Fruit fly (Drosophila melanogaster) whole organism, embryonic: ENCODE results near the gene bor.
A peak's percentile ranks its signal among the peaks of the same experiment; 100 is the strongest.

Source experiments
- Asciz ChIP-seq: fragments of 200-800 bp; sonication (Bioruptor generic); optimal IDR thresholded peaks from 2 replicates; lab custom pipeline; 2017; ENCODE audit warnings: missing biosample characterization, mild to moderate bottlenecking, missing genetic modification characterization, missing genetic modification reagents
- B-H2 ChIP-seq: fragments of 200-800 bp; sonication (Bioruptor generic); optimal IDR thresholded peaks from 2 replicates; lab custom pipeline; 2018; ENCODE audit warnings: missing biosample characterization, mild to moderate bottlenecking, missing genetic modification characterization
- Bgb ChIP-seq: fragments of 200-800 bp; sonication (Bioruptor generic); IDR thresholded peaks from 2 replicates; pipeline ENCODE4 v1.3.6; 2022; ENCODE audit warnings: missing biosample characterization, missing genetic modification characterization; ENCODE audit not compliant: partially characterized antibody
- BtbVII ChIP-seq: fragments of 200-800 bp; sonication (Bioruptor generic); optimal IDR thresholded peaks from 3 replicates; lab custom pipeline; 2017; ENCODE audit warnings: missing biosample characterization, mild to moderate bottlenecking, missing genetic modification characterization
- CG10543 ChIP-seq: fragments of 200-800 bp; sonication (Bioruptor generic); optimal IDR thresholded peaks from 3 replicates; lab custom pipeline; 2017; ENCODE audit warnings: missing biosample characterization, mild to moderate bottlenecking, missing genetic modification characterization, moderate library complexity
- CG1233 ChIP-seq: fragments of 200-800 bp; sonication (Bioruptor generic); optimal IDR thresholded peaks from 4 replicates; lab custom pipeline; 2018; ENCODE audit warnings: missing biosample characterization, mild to moderate bottlenecking, missing genetic modification characterization
- CG13287 ChIP-seq: fragments of 200-800 bp; sonication (Bioruptor generic); IDR thresholded peaks from 2 replicates; pipeline ENCODE4 v1.3.6; 2022; ENCODE audit warnings: missing biosample characterization, missing genetic modification characterization; ENCODE audit not compliant: partially characterized antibody
- CG14014 ChIP-seq: fragments of 200-800 bp; sonication (Bioruptor generic); IDR thresholded peaks from 2 replicates; pipeline ENCODE4 v1.3.6; 2022; ENCODE audit warnings: missing biosample characterization, missing genetic modification characterization
- CG2120 ChIP-seq: fragments of 200-800 bp; sonication (Bioruptor generic); optimal IDR thresholded peaks from 3 replicates; lab custom pipeline; 2016; ENCODE audit warnings: missing biosample characterization, missing genetic modification characterization
- CG2875 ChIP-seq: fragments of 200-800 bp; sonication (Bioruptor generic); optimal IDR thresholded peaks from 2 replicates; lab custom pipeline; 2017; ENCODE audit warnings: missing biosample characterization, mild to moderate bottlenecking, missing genetic modification characterization, missing genetic modification reagents
- CG30403 ChIP-seq: fragments of 200-800 bp; sonication (Bioruptor generic); optimal IDR thresholded peaks from 3 replicates; lab custom pipeline; 2016; ENCODE audit warnings: missing biosample characterization, missing genetic modification characterization
- CG3065 ChIP-seq: fragments of 200-800 bp; sonication (Bioruptor generic); optimal IDR thresholded peaks from 2 replicates; lab custom pipeline; 2016; ENCODE audit warnings: missing biosample characterization, missing genetic modification characterization
- CG31224 ChIP-seq: fragments of 200-800 bp; sonication (Bioruptor generic); IDR thresholded peaks from 2 replicates; pipeline ENCODE4 v1.3.6; 2022; ENCODE audit warnings: missing biosample characterization, missing genetic modification characterization
- CG3163 ChIP-seq: fragments of 200-800 bp; sonication (Bioruptor generic); optimal IDR thresholded peaks from 3 replicates; lab custom pipeline; 2016; ENCODE audit warnings: missing biosample characterization, missing genetic modification characterization
- CG34224 ChIP-seq: fragments of 200-800 bp; sonication (Bioruptor generic); IDR thresholded peaks from 3 replicates; pipeline ENCODE4 v1.3.6; 2022; ENCODE audit warnings: missing biosample characterization, missing genetic modification characterization; ENCODE audit not compliant: partially characterized antibody
- CG7357 ChIP-seq: fragments of 200-800 bp; sonication (Bioruptor generic); IDR thresholded peaks from 3 replicates; pipeline ENCODE4 v1.3.6; 2022; ENCODE audit warnings: missing biosample characterization, missing genetic modification characterization
- CG7556 ChIP-seq: fragments of 200-800 bp; sonication (Bioruptor generic); optimal IDR thresholded peaks from 2 replicates; lab custom pipeline; 2017; ENCODE audit warnings: missing biosample characterization, mild to moderate bottlenecking, missing genetic modification characterization
- CG9797 ChIP-seq: fragments of 200-800 bp; sonication (Bioruptor generic); optimal IDR thresholded peaks from 3 replicates; lab custom pipeline; 2018; ENCODE audit warnings: missing biosample characterization, mild to moderate bottlenecking, missing genetic modification characterization
- CTCF ChIP-seq: fragments of 200-800 bp; sonication (Bioruptor generic); optimal IDR thresholded peaks from 2 replicates; lab custom pipeline; 2017; ENCODE audit warnings: missing biosample characterization, mild to moderate bottlenecking, missing genetic modification characterization, moderate library complexity
- D19B ChIP-seq: fragments of 200-800 bp; sonication (Bioruptor generic); optimal IDR thresholded peaks from 2 replicates; lab custom pipeline; 2017; ENCODE audit warnings: missing biosample characterization, mild to moderate bottlenecking, missing genetic modification characterization
- Ets65A ChIP-seq: fragments of 200-800 bp; sonication (Bioruptor generic); peaks from one replicate; lab custom pipeline; 2016; ENCODE audit warnings: missing biosample characterization, missing genetic modification characterization
- Ets97D ChIP-seq: fragments of 200-800 bp; sonication (Bioruptor generic); optimal IDR thresholded peaks from 3 replicates; lab custom pipeline; 2016; ENCODE audit warnings: missing biosample characterization, missing genetic modification characterization
- HLH3B ChIP-seq: fragments of 200-800 bp; sonication (Bioruptor generic); IDR thresholded peaks from 2 replicates; pipeline ENCODE4 v1.3.6; 2022; ENCODE audit warnings: missing biosample characterization, missing genetic modification characterization
- HmgZ ChIP-seq: fragments of 200-800 bp; sonication (Bioruptor generic); optimal IDR thresholded peaks from 2 replicates; lab custom pipeline; 2018; ENCODE audit warnings: missing biosample characterization, mild to moderate bottlenecking, missing genetic modification characterization
- Lim3 ChIP-seq: fragments of 200-800 bp; sonication (Bioruptor generic); IDR thresholded peaks from 2 replicates; pipeline ENCODE4 v1.3.6; 2022; ENCODE audit warnings: missing biosample characterization, missing genetic modification characterization
- MESR4 ChIP-seq: fragments of 200-800 bp; sonication (Bioruptor generic); optimal IDR thresholded peaks from 2 replicates; lab custom pipeline; 2018; ENCODE audit warnings: missing biosample characterization, mild to moderate bottlenecking, missing genetic modification characterization, moderate library complexity
- Med ChIP-seq: fragments of 200-800 bp; sonication (Bioruptor generic); peaks from one replicate; lab custom pipeline; 2016; ENCODE audit warnings: missing biosample characterization, missing genetic modification characterization, mild to moderate bottlenecking, inconsistent platforms, moderate library complexity
- Myb ChIP-seq: fragments of 200-800 bp; sonication (Bioruptor generic); optimal IDR thresholded peaks from 2 replicates; lab custom pipeline; 2016; ENCODE audit warnings: missing biosample characterization, missing genetic modification characterization
- NFAT ChIP-seq: fragments of 200-800 bp; sonication (Bioruptor generic); IDR thresholded peaks from 2 replicates; pipeline ENCODE4 v1.3.6; 2022; ENCODE audit warnings: missing biosample characterization, missing genetic modification characterization
- NK7.1 ChIP-seq: fragments of 200-800 bp; sonication (Bioruptor generic); optimal IDR thresholded peaks from 3 replicates; lab custom pipeline; 2016; ENCODE audit warnings: missing biosample characterization, missing genetic modification characterization
- Pdp1 ChIP-seq, 2 experiments: fragments of 200-800 bp; sonication (Bioruptor generic); optimal IDR thresholded peaks; 3 replicates each; lab custom pipeline; 2016; ENCODE audit warnings: missing biosample characterization in 2 of 2, missing genetic modification characterization in 2 of 2, mild to moderate bottlenecking in 1 of 2, moderate library complexity in 1 of 2
- Scr ChIP-seq: fragments of 200-800 bp; sonication (Bioruptor generic); IDR thresholded peaks from 2 replicates; pipeline ENCODE4 v1.3.6; 2022; ENCODE audit warnings: missing biosample characterization, missing genetic modification characterization; ENCODE audit not compliant: partially characterized antibody
- Taf1 ChIP-seq: fragments of 200-800 bp; sonication (Bioruptor generic); IDR thresholded peaks from 2 replicates; pipeline ENCODE4 v1.3.6; 2022; ENCODE audit warnings: missing biosample characterization, missing genetic modification characterization
- cato ChIP-seq: fragments of 200-800 bp; sonication (Bioruptor generic); optimal IDR thresholded peaks from 2 replicates; lab custom pipeline; 2016; ENCODE audit warnings: missing biosample characterization, missing genetic modification characterization, borderline replicate concordance
- caup ChIP-seq: fragments of 200-800 bp; sonication (Bioruptor generic); optimal IDR thresholded peaks from 3 replicates; lab custom pipeline; 2017; ENCODE audit warnings: missing biosample characterization, mild to moderate bottlenecking, missing genetic modification characterization, moderate library complexity; ENCODE audit not compliant: severe bottlenecking
- dmrt11E ChIP-seq: fragments of 200-800 bp; sonication (Bioruptor generic); optimal IDR thresholded peaks from 3 replicates; lab custom pipeline; 2018; ENCODE audit warnings: missing biosample characterization, mild to moderate bottlenecking, missing genetic modification characterization, moderate library complexity
- exex ChIP-seq: fragments of 200-800 bp; sonication (Bioruptor generic); optimal IDR thresholded peaks from 4 replicates; lab custom pipeline; 2018; ENCODE audit warnings: missing biosample characterization, mild to moderate bottlenecking, missing genetic modification characterization, moderate library complexity
- gcm2 ChIP-seq: fragments of 200-800 bp; sonication (Bioruptor generic); optimal IDR thresholded peaks from 2 replicates; lab custom pipeline; 2016; ENCODE audit warnings: missing biosample characterization, missing genetic modification characterization
- gro ChIP-seq: fragments of 200-800 bp; sonication (Bioruptor generic); optimal IDR thresholded peaks from 2 replicates; lab custom pipeline; 2016; ENCODE audit warnings: missing biosample characterization, missing genetic modification characterization
- hkb ChIP-seq, 2 experiments: fragments of 200-800 bp in 1 of 2; fragments of >200 bp in 1 of 2; sonication (Bioruptor generic) in 1 of 2; IDR thresholded peaks in 1 of 2; optimal IDR thresholded peaks in 1 of 2; 2 replicates each; pipeline versions ENCODE4 v1.3.6 to Lab custom; 2017 to 2022; ENCODE audit warnings: missing biosample characterization in 1 of 2, missing genetic modification characterization in 1 of 2
- insv ChIP-seq, 2 experiments: fragments of 200-800 bp; sonication (Bioruptor generic); optimal IDR thresholded peaks; 3 replicates each; lab custom pipeline; 2016 to 2018; ENCODE audit warnings: missing biosample characterization in 2 of 2, missing genetic modification characterization in 2 of 2
- jigr1 ChIP-seq: fragments of 200-800 bp; sonication (Bioruptor generic); IDR thresholded peaks from 3 replicates; pipeline ENCODE4 v1.3.6; 2022; ENCODE audit warnings: missing biosample characterization, missing genetic modification characterization
- lab ChIP-seq: fragments of 200-800 bp; sonication (Bioruptor generic); optimal IDR thresholded peaks from 3 replicates; lab custom pipeline; 2017; ENCODE audit warnings: missing biosample characterization, missing genetic modification characterization, mild to moderate bottlenecking, moderate library complexity, missing genetic modification reagents
- pita ChIP-seq: fragments of 200-800 bp; sonication (Bioruptor generic); optimal IDR thresholded peaks from 2 replicates; lab custom pipeline; 2017; ENCODE audit warnings: missing biosample characterization, mild to moderate bottlenecking, missing genetic modification characterization
- rib ChIP-seq: fragments of 200-800 bp; sonication (Bioruptor generic); IDR thresholded peaks from 2 replicates; pipeline ENCODE4 v1.3.6; 2022; ENCODE audit warnings: missing biosample characterization, missing genetic modification characterization
- sc ChIP-seq, 3 experiments: fragments of >200 bp in 2 of 3; fragments of 200-800 bp in 1 of 3; sonication (Bioruptor generic) in 1 of 3; optimal IDR thresholded peaks; 2 replicates in 2 of 3; 3 replicates in 1 of 3; lab custom pipeline; 2017; ENCODE audit warnings: mild to moderate bottlenecking in 1 of 3, missing biosample characterization in 1 of 3, missing genetic modification characterization in 1 of 3, missing genetic modification reagents in 1 of 3
- sens ChIP-seq: fragments of 200-800 bp; sonication (Bioruptor generic); peaks from one replicate; lab custom pipeline; 2016; ENCODE audit warnings: missing biosample characterization, missing genetic modification characterization
- tup ChIP-seq: fragments of 200-800 bp; sonication (Bioruptor generic); optimal IDR thresholded peaks from 2 replicates; lab custom pipeline; 2016; ENCODE audit warnings: missing biosample characterization, mild to moderate bottlenecking, missing genetic modification characterization, moderate library complexity

The bor gene

dm6 chr3R:16305185-16305989, 41.5 kb upstream of the bor start, which contains the start of gene Zip89B (continued):
- TF ChIP-seq BtbVII (GFP tag; lab: Kevin White, UChicago) (peak; percentile 53), jigr1 (GFP tag; lab: Robert Waterston, UW) (no peak), exex (peak; percentile 22), sc (optimal IDR thresholded peaks at IDR 0.05; lab: Kevin White, UChicago) (no peak), sc (GFP tag; optimal IDR thresholded peaks at IDR 0.05; lab: Kevin White, UChicago) (no peak), CG2875 (GFP tag; lab: Kevin White, UChicago) (no peak), CG9797 (no peak), MESR4 (GFP tag; lab: Kevin White, UChicago) (no peak), CG10543 (GFP tag; lab: Kevin White, UChicago) (peak; percentile 48), Taf1 (GFP tag; lab: Robert Waterston, UW) (peak; percentile 33; the same call in 1 of the 2 replicates), CG7357 (GFP tag; lab: Robert Waterston, UW) (no peak), CG14014 (GFP tag; lab: Robert Waterston, UW) (0 out of 2 replicates have a peak, but pooled peaks have one; percentile 25), CG7556 (no peak), Ets65A (GFP tag; lab: Kevin White, UChicago) (peak; percentile 82), Scr (GFP tag; lab: Robert Waterston, UW) (0 out of 2 replicates have a peak, but pooled peaks have one; percentile 7), caup (peak; percentile 16), sens (GFP tag; lab: Kevin White, UChicago) (peak; percentile 20), NFAT (GFP tag; lab: Robert Waterston, UW) (no peak), rib (0 out of 2 replicates have a peak, but pooled peaks have one; percentile 29), CTCF (peak; percentile 84), CG34224 (GFP tag; lab: Robert Waterston, UW) (no peak), lab (GFP tag; lab: Kevin White, UChicago) (peak; percentile 28), CG30403 (GFP tag; lab: Kevin White, UChicago) (no peak), CG1233 (GFP tag; lab: Kevin White, UChicago) (no peak), gcm2 (GFP tag; lab: Kevin White, UChicago) (no peak), D19B (peak; percentile 10), hkb (optimal IDR thresholded peaks at IDR 0.05; lab: Kevin White, UChicago) (peak; percentile 28), hkb (GFP tag; IDR thresholded peaks at IDR 0.05; lab: Robert Waterston, UW) (no peak), CG31224 (no peak), Asciz (GFP tag; lab: Kevin White, UChicago) (no peak), CG2120 (GFP tag; lab: Kevin White, UChicago) (no peak), tup (no peak), Bgb (GFP tag; lab: Robert Waterston, UW) (peak; percentile 27; the same call in 1 of the 2 replicates), Ets97D (GFP tag; lab: Kevin White, UChicago) (peak; percentile 59), Myb (GFP tag; lab: Kevin White, UChicago) (peak; percentile 61), HmgZ (peak; percentile 46), HLH3B (GFP tag; lab: Robert Waterston, UW) (no peak), gro (GFP tag; lab: Kevin White, UChicago) (no peak), dmrt11E (tag; lab: Kevin White, UChicago) (no peak), Pdp1 (GFP tag; optimal IDR thresholded peaks at IDR 0.05; lab: Kevin White, UChicago) (peak in 1 of 2 experiments; percentile 56), B-H2 (GFP tag; lab: Kevin White, UChicago) (peak; percentile 17), Med (peak; percentile 76), CG13287 (GFP tag; lab: Robert Waterston, UW) (peak; percentile 26; the same call in 1 of the 2 replicates), Lim3 (GFP tag; lab: Robert Waterston, UW) (no peak), cato (GFP tag; lab: Kevin White, UChicago) (no peak), NK7.1 (GFP tag; lab: Kevin White, UChicago) (no peak), pita (GFP tag; lab: Kevin White, UChicago) (peak; percentile 40), CG3163 (GFP tag; lab: Kevin White, UChicago) (peak; percentile 30), CG3065 (GFP tag; lab: Kevin White, UChicago) (no peak), insv (GFP tag; optimal IDR thresholded peaks at IDR 0.05; lab: Kevin White, UChicago) (no peak)
